Fruit fly (Drosophila melanogaster) Kc167 (cell line): ENCODE measurements around the gene CG14545.

Experiments
- h ChIP-seq: fragments of >200 bp; optimal IDR thresholded peaks from 3 replicates; lab custom pipeline; 2018; ENCODE audit warnings: missing external identifiers
- psq ChIP-seq: fragments of >200 bp; optimal IDR thresholded peaks from 2 replicates; lab custom pipeline; 2017; ENCODE audit warnings: missing external identifiers
- ttk ChIP-seq: sonication (Bioruptor generic); optimal IDR thresholded peaks from 2 replicates; lab custom pipeline; 2017; ENCODE audit warnings: missing external identifiers

- no peak for TF ChIP-seq ttk (lab: Kevin White, UChicago)
- no peak for TF ChIP-seq psq (lab: Kevin White, UChicago)
- TF ChIP-seq h: no peak
Observed at dm6 chr3R:25851224-25851682, at the start of gene CG14545, which contains the start of gene CG5886.
